Worm (Caenorhabditis elegans) whole organism, young adult: Measurements from ENCODE around the gene egas-1.

Experiments
- attf-3 ChIP-seq: fragments of 200-800 bp; sonication (Bioruptor generic); conservative IDR thresholded peaks from 2 replicates; pipeline ENCODE4 v1.3.6; 2022; ENCODE audit warnings: missing genetic modification reagents, missing genetic modification characterization, missing compliant biosample characterization
- lin-54 ChIP-seq: fragments of 200-800 bp; sonication (Bioruptor generic); optimal IDR thresholded peaks from 2 replicates; lab custom pipeline; 2018; ENCODE audit warnings: mild to moderate bottlenecking, missing genetic modification characterization, missing compliant biosample characterization
- pha-4 ChIP-seq: fragments of 150-350 bp; sonication (generic microtip); optimal IDR thresholded peaks from 2 replicates; lab custom pipeline; 2014; ENCODE audit warnings: missing biosample characterization, missing genetic modification reagents, missing genetic modification characterization

DNA sequence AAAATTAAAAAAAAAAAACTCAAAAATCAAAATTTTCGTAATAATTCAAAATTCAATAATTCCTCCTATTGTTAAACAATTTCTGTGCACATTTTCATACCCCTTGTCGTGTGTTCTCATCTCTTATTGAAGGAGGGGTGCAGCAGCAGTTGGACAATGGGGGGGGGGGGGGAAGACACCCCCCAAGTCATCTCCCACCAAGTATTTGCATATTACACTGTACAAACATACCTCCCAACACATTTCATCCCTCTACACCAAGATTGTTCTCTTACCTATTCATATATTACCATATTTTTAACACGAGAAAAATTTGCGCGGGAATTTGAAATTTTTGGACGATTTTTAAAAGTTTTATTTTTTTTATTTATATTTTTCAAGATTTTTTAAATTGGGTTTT, 43.9 kb upstream of the egas-1 start:
- TF ChIP-seq attf-3 (GFP tag; lab: Robert Waterston, UW): no peak
- no peak for TF ChIP-seq pha-4 (tag; lab: Kevin White, UChicago)
- TF ChIP-seq lin-54: no peak
